Worm (Caenorhabditis elegans) whole organism, L4 larva: Measurements from ENCODE around the gene ZC116.1.

ENCODE experiments used
- F49E8.2 ChIP-seq: sonication (generic microtip); optimal IDR thresholded peaks from 2 replicates; lab custom pipeline; 2016; ENCODE audit warnings: missing compliant biosample characterization, mild to moderate bottlenecking, missing genetic modification characterization, borderline replicate concordance
- dpl-1 ChIP-seq: fragments of 150-350 bp; optimal IDR thresholded peaks from 2 replicates; lab custom pipeline; 2014; ENCODE audit warnings: missing biosample characterization, missing genetic modification reagents, missing genetic modification characterization
- fos-1 ChIP-seq: fragments of 150-350 bp; optimal IDR thresholded peaks from 2 replicates; lab custom pipeline; 2014; ENCODE audit warnings: missing biosample characterization, missing genetic modification characterization
- madf-5 ChIP-seq, 2 experiments: fragments of 200-800 bp; sonication (Bioruptor generic); IDR thresholded peaks; 2 replicates each; pipeline ENCODE4 v1.3.6; 2022; ENCODE audit warnings: missing compliant biosample characterization in 2 of 2, missing genetic modification characterization in 2 of 2
- nhr-48 ChIP-seq: sonication (generic microtip); optimal IDR thresholded peaks from 2 replicates; lab custom pipeline; 2016; ENCODE audit warnings: mild to moderate bottlenecking, missing genetic modification characterization, missing compliant biosample characterization
- nhr-76 ChIP-seq: fragments of 150-350 bp; optimal IDR thresholded peaks from 2 replicates; lab custom pipeline; 2014; ENCODE audit warnings: missing biosample characterization, missing genetic modification characterization
- pqm-1 ChIP-seq: sonication (generic microtip); optimal IDR thresholded peaks from 2 replicates; lab custom pipeline; 2017; ENCODE audit warnings: missing biosample characterization, missing genetic modification characterization

DNA sequence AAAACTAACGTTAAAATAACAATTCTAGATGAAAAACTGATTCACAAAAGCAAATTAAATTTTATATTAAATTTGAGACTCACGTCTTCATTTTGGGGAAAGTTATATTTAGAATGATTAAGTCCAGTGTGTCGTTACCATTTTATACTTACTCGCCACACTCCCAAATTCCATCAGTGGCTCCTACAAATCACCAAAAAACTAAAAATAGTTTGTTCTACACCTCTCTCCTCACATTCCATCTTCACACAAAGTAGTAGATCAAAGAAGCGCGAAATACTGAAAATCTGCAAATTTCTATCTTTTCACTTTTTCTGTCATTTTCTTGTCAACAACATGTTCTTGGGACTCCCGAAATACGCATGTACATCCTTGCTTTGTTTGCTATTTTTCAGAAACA lies 769 bp upstream of the ZC116.1 start, which contains the start of gene ZC116.5:
- TF ChIP-seq pqm-1 (no peak), nhr-76 (tag; lab: Kevin White, UChicago) (no peak), F49E8.2 (tag; lab: Kevin White, UChicago) (no peak), fos-1 (tag; lab: Kevin White, UChicago) (no peak), madf-5 (GFP tag; IDR thresholded peaks at IDR 0.05; lab: Robert Waterston, UW) (no peak), nhr-48 (tag; lab: Kevin White, UChicago) (no peak), dpl-1 (GFP tag; lab: Kevin White, UChicago) (no peak)
